Worm (Caenorhabditis elegans) whole organism, L3 larva: ENCODE data around the gene E02A10.3.

Experiments used
- R02D3.7 ChIP-seq: fragments of 150-350 bp; optimal IDR thresholded peaks from 2 replicates; lab custom pipeline; 2014; ENCODE audit warnings: missing biosample characterization, missing genetic modification characterization
- ZK546.5 ChIP-seq: sonication (generic microtip); optimal IDR thresholded peaks from 2 replicates; lab custom pipeline; 2017; ENCODE audit warnings: missing biosample characterization, missing genetic modification characterization
- aly-2 ChIP-seq: fragments of 150-350 bp; optimal IDR thresholded peaks from 2 replicates; lab custom pipeline; 2014; ENCODE audit warnings: missing biosample characterization, missing genetic modification characterization
- ama-1 ChIP-seq: fragments of 150-350 bp; optimal IDR thresholded peaks from 2 replicates; lab custom pipeline; 2018
- ceh-16 ChIP-seq: sonication (generic microtip); optimal IDR thresholded peaks from 2 replicates; lab custom pipeline; 2017; ENCODE audit warnings: missing biosample characterization, missing genetic modification characterization
- ceh-28 ChIP-seq: fragments of 150-350 bp; optimal IDR thresholded peaks from 2 replicates; lab custom pipeline; 2014; ENCODE audit warnings: missing biosample characterization, missing genetic modification reagents, missing genetic modification characterization
- ceh-82 ChIP-seq: fragments of 150-350 bp; optimal IDR thresholded peaks from 2 replicates; lab custom pipeline; 2014; ENCODE audit warnings: missing biosample characterization, missing genetic modification characterization
- ceh-9 ChIP-seq: sonication (generic microtip); optimal IDR thresholded peaks from 2 replicates; lab custom pipeline; 2018; ENCODE audit warnings: missing biosample characterization, missing genetic modification characterization
- daf-12 ChIP-seq: fragments of 150-350 bp; optimal IDR thresholded peaks from 2 replicates; lab custom pipeline; 2014; ENCODE audit warnings: missing biosample characterization, missing genetic modification reagents, missing genetic modification characterization
- egl-27 ChIP-seq: sonication (generic microtip); optimal IDR thresholded peaks from 4 replicates; lab custom pipeline; 2017; ENCODE audit warnings: missing biosample characterization, missing genetic modification reagents, missing genetic modification characterization
- egl-5 ChIP-seq: fragments of 150-350 bp; optimal IDR thresholded peaks from 2 replicates; lab custom pipeline; 2017; ENCODE audit warnings: missing biosample characterization, missing genetic modification reagents, missing genetic modification characterization, inconsistent platforms
- elt-1 ChIP-seq: fragments of 150-350 bp; optimal IDR thresholded peaks from 2 replicates; lab custom pipeline; 2014; ENCODE audit warnings: missing biosample characterization, missing genetic modification characterization
- elt-2 ChIP-seq: sonication (generic microtip); optimal IDR thresholded peaks from 2 replicates; lab custom pipeline; 2016; ENCODE audit warnings: missing genetic modification reagents, mild to moderate bottlenecking, missing genetic modification characterization, missing compliant biosample characterization
- elt-3 ChIP-seq, 3 experiments: fragments of 150-350 bp in 1 of 3; sonication (generic microtip) in 2 of 3; optimal IDR thresholded peaks; 2 replicates in 2 of 3; 4 replicates in 1 of 3; lab custom pipeline; 2014 to 2017; ENCODE audit warnings: missing biosample characterization in 3 of 3, missing genetic modification characterization in 3 of 3
- eor-1 ChIP-seq, 2 experiments: fragments of 150-350 bp; optimal IDR thresholded peaks; 2 replicates each; lab custom pipeline; 2014 to 2018; ENCODE audit warnings: missing biosample characterization in 2 of 2, missing genetic modification characterization in 2 of 2
- fkh-10 ChIP-seq: sonication (generic microtip); optimal IDR thresholded peaks from 2 replicates; lab custom pipeline; 2017; ENCODE audit warnings: missing biosample characterization, missing genetic modification reagents, missing genetic modification characterization
- fkh-2 ChIP-seq: fragments of 150-350 bp; optimal IDR thresholded peaks from 2 replicates; lab custom pipeline; 2014; ENCODE audit warnings: missing biosample characterization, missing genetic modification reagents, missing genetic modification characterization
- fos-1 ChIP-seq: fragments of 150-350 bp; optimal IDR thresholded peaks from 2 replicates; lab custom pipeline; 2014; ENCODE audit warnings: missing biosample characterization, missing genetic modification characterization
- hmg-11 ChIP-seq: sonication (generic microtip); optimal IDR thresholded peaks from 2 replicates; lab custom pipeline; 2016; ENCODE audit warnings: missing genetic modification characterization, missing compliant biosample characterization
- jun-1 ChIP-seq: fragments of 150-350 bp; optimal IDR thresholded peaks from 2 replicates; lab custom pipeline; 2014; ENCODE audit warnings: missing biosample characterization, missing genetic modification reagents, missing genetic modification characterization
- lin-15B ChIP-seq: fragments of 150-350 bp; optimal IDR thresholded peaks from 2 replicates; lab custom pipeline; 2014; ENCODE audit warnings: missing biosample characterization, missing genetic modification characterization
- lin-39 ChIP-seq: fragments of 150-350 bp; optimal IDR thresholded peaks from 2 replicates; lab custom pipeline; 2018; ENCODE audit warnings: missing biosample characterization, missing genetic modification reagents, missing genetic modification characterization
- lsy-12 ChIP-seq: sonication (generic microtip); optimal IDR thresholded peaks from 2 replicates; lab custom pipeline; 2016; ENCODE audit warnings: mild to moderate bottlenecking, missing genetic modification characterization, missing compliant biosample characterization
- mdl-1 ChIP-seq: fragments of 150-350 bp; optimal IDR thresholded peaks from 2 replicates; lab custom pipeline; 2014; ENCODE audit warnings: missing biosample characterization, missing genetic modification characterization
- mml-1 ChIP-seq: fragments of 150-350 bp; sonication (generic microtip); optimal IDR thresholded peaks from 3 replicates; lab custom pipeline; 2014; ENCODE audit warnings: missing biosample characterization, missing genetic modification characterization
- nfya-1 ChIP-seq: sonication (generic microtip); optimal IDR thresholded peaks from 2 replicates; lab custom pipeline; 2017; ENCODE audit warnings: missing genetic modification characterization, mild to moderate bottlenecking, missing compliant biosample characterization, antibody characterized with exemption, moderate library complexity; ENCODE audit not compliant: insufficient read depth
- nhr-11 ChIP-seq: fragments of 150-350 bp; optimal IDR thresholded peaks from 2 replicates; lab custom pipeline; 2014; ENCODE audit warnings: missing biosample characterization, missing genetic modification characterization
- nhr-12 ChIP-seq: fragments of 150-350 bp; optimal IDR thresholded peaks from 2 replicates; lab custom pipeline; 2014; ENCODE audit warnings: missing biosample characterization, missing genetic modification characterization
- nhr-23 ChIP-seq: fragments of 150-350 bp; optimal IDR thresholded peaks from 2 replicates; lab custom pipeline; 2014; ENCODE audit warnings: missing biosample characterization, missing genetic modification reagents, missing genetic modification characterization
- nhr-237 ChIP-seq: fragments of 150-350 bp; optimal IDR thresholded peaks from 2 replicates; lab custom pipeline; 2014; ENCODE audit warnings: missing biosample characterization, missing genetic modification characterization
- nhr-25 ChIP-seq: sonication (generic microtip); optimal IDR thresholded peaks from 2 replicates; lab custom pipeline; 2017; ENCODE audit warnings: missing biosample characterization, missing genetic modification characterization
- nhr-28 ChIP-seq: fragments of 150-350 bp; optimal IDR thresholded peaks from 2 replicates; lab custom pipeline; 2014; ENCODE audit warnings: missing biosample characterization, missing genetic modification characterization
- nhr-43 ChIP-seq: sonication (generic microtip); optimal IDR thresholded peaks from 2 replicates; lab custom pipeline; 2016; ENCODE audit warnings: mild to moderate bottlenecking, missing genetic modification characterization, missing compliant biosample characterization; ENCODE audit not compliant: poor library complexity, severe bottlenecking
- nhr-67 ChIP-seq: fragments of 150-350 bp; optimal IDR thresholded peaks from 2 replicates; lab custom pipeline; 2014; ENCODE audit warnings: missing biosample characterization, missing genetic modification characterization
- nhr-76 ChIP-seq: fragments of 150-350 bp; sonication (generic microtip); optimal IDR thresholded peaks from 5 replicates; lab custom pipeline; 2014; ENCODE audit warnings: missing biosample characterization, missing genetic modification characterization
- nhr-77 ChIP-seq: fragments of 150-350 bp; optimal IDR thresholded peaks from 2 replicates; lab custom pipeline; 2014; ENCODE audit warnings: missing biosample characterization, missing genetic modification characterization
- pha-4 ChIP-seq: fragments of 150-350 bp; optimal IDR thresholded peaks from 2 replicates; lab custom pipeline; 2014; ENCODE audit warnings: missing biosample characterization, missing genetic modification reagents, missing genetic modification characterization
- pqm-1 ChIP-seq: fragments of 150-350 bp; optimal IDR thresholded peaks from 2 replicates; lab custom pipeline; 2017; ENCODE audit warnings: missing biosample characterization, missing genetic modification characterization, inconsistent platforms
- sea-2 ChIP-seq: fragments of 150-350 bp; sonication (generic microtip); optimal IDR thresholded peaks from 4 replicates; lab custom pipeline; 2014; ENCODE audit warnings: missing biosample characterization, missing genetic modification reagents, missing genetic modification characterization
- skn-1 ChIP-seq: fragments of 150-350 bp; optimal IDR thresholded peaks from 2 replicates; lab custom pipeline; 2014; ENCODE audit warnings: missing biosample characterization, missing genetic modification characterization
- snpc-4 ChIP-seq: fragments of 150-350 bp; optimal IDR thresholded peaks from 2 replicates; lab custom pipeline; 2014; ENCODE audit warnings: missing biosample characterization, missing genetic modification characterization
- tbx-2 ChIP-seq: sonication (generic microtip); optimal IDR thresholded peaks from 2 replicates; lab custom pipeline; 2016; ENCODE audit warnings: mild to moderate bottlenecking, missing genetic modification characterization, missing compliant biosample characterization
- unc-39 ChIP-seq: sonication (generic microtip); optimal IDR thresholded peaks from 4 replicates; lab custom pipeline; 2017; ENCODE audit warnings: missing biosample characterization, missing genetic modification characterization
- unc-62 ChIP-seq: fragments of 150-350 bp; sonication (generic microtip); optimal IDR thresholded peaks from 4 replicates; lab custom pipeline; 2014; ENCODE audit warnings: missing biosample characterization, missing genetic modification reagents, missing genetic modification characterization
- zag-1 ChIP-seq: fragments of 150-350 bp; optimal IDR thresholded peaks from 2 replicates; lab custom pipeline; 2014; ENCODE audit warnings: missing biosample characterization, missing genetic modification characterization
- ztf-11 ChIP-seq: fragments of 150-350 bp; optimal IDR thresholded peaks from 2 replicates; lab custom pipeline; 2014; ENCODE audit warnings: missing biosample characterization, missing genetic modification characterization
- ztf-4 ChIP-seq: fragments of 150-350 bp; optimal IDR thresholded peaks from 2 replicates; lab custom pipeline; 2014; ENCODE audit warnings: missing biosample characterization, missing genetic modification characterization

Gene E02A10.3

DNA sequence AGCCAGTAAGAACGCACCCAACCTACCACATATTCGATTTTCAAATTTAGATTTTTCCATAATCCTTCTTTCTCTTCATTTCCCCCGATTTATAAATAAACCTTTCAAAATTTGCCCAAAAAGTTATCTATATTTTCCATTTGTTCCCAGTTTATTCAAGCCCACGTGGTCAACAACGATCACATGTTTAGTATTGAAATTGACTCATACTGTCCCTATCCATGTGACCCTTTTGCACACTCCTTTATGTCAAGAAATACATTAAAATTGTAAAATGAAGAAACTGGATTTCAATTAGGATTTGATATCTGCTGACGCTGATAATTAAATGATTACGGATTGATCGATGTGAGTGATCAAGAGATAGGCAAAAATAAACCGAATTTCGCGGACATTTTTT lies 55.8 kb downstream of the E02A10.3 start:
- TF ChIP-seq nhr-43 (tag; lab: Kevin White, UChicago) (peak; percentile 23), elt-3 (tag; optimal IDR thresholded peaks at IDR 0.05; lab: Kevin White, UChicago) (no peak), ztf-4 (tag; lab: Kevin White, UChicago) (no peak), sea-2 (GFP tag; lab: Kevin White, UChicago) (no peak), hmg-11 (tag; lab: Kevin White, UChicago) (no peak), nhr-25 (tag; lab: Kevin White, UChicago) (peak; percentile 40), nfya-1 (no peak), nhr-237 (tag; lab: Kevin White, UChicago) (no peak), ZK546.5 (tag; lab: Kevin White, UChicago) (no peak), nhr-12 (tag; lab: Kevin White, UChicago) (no peak), lin-15B (tag; lab: Kevin White, UChicago) (no peak), nhr-28 (tag; lab: Kevin White, UChicago) (no peak), egl-27 (tag; lab: Kevin White, UChicago) (no peak), nhr-77 (tag; lab: Kevin White, UChicago) (no peak), skn-1 (no peak), pqm-1 (tag; lab: Kevin White, UChicago) (peak; percentile 62), unc-62 (GFP tag; lab: Kevin White, UChicago) (no peak), eor-1 (tag; optimal IDR thresholded peaks at IDR 0.05; lab: Kevin White, UChicago) (no peak), ztf-11 (no peak), lsy-12 (tag; lab: Kevin White, UChicago) (no peak), ceh-82 (tag; lab: Kevin White, UChicago) (no peak), elt-1 (tag; lab: Kevin White, UChicago) (no peak), lin-39 (tag; lab: Kevin White, UChicago) (no peak), zag-1 (tag; lab: Kevin White, UChicago) (no peak), unc-39 (no peak), fos-1 (tag; lab: Kevin White, UChicago) (no peak), nhr-23 (tag; lab: Kevin White, UChicago) (no peak), R02D3.7 (tag; lab: Kevin White, UChicago) (no peak), ama-1 (lab: Kevin White, UChicago) (no peak), ceh-16 (tag; lab: Kevin White, UChicago) (no peak), egl-5 (tag; lab: Kevin White, UChicago) (no peak), mml-1 (no peak), mdl-1 (tag; lab: Kevin White, UChicago) (no peak), nhr-76 (no peak), daf-12 (tag; lab: Kevin White, UChicago) (no peak), fkh-10 (GFP tag; lab: Kevin White, UChicago) (no peak), tbx-2 (tag; lab: Kevin White, UChicago) (no peak), ceh-28 (tag; lab: Kevin White, UChicago) (no peak), ceh-9 (tag; lab: Kevin White, UChicago) (no peak), pha-4 (tag; lab: Kevin White, UChicago) (peak; percentile 94), aly-2 (tag; lab: Kevin White, UChicago) (no peak), snpc-4 (tag; lab: Kevin White, UChicago) (no peak), elt-2 (tag; lab: Kevin White, UChicago) (peak; percentile 43), fkh-2 (tag; lab: Kevin White, UChicago) (no peak), nhr-11 (tag; lab: Kevin White, UChicago) (no peak), nhr-67 (tag; lab: Kevin White, UChicago) (no peak), jun-1 (tag; lab: Kevin White, UChicago) (peak; percentile 63)
